Worm (Caenorhabditis elegans): ENCODE measurements around the gene C33D9.6.

C33D9.6 gene

ce11 chrIV:8784855-8785327 lies 6.9 kb upstream of the C33D9.6 start, which contains the start of gene C33D9.13:
TSS of gene C33D9.13 (minus strand) at chrIV:8785277.
- TF ChIP-seq aly-1 (tag; optimal IDR thresholded peaks at IDR 0.05) (no peak), tra-4 (tag; optimal IDR thresholded peaks at IDR 0.05) (no peak), sea-1 (GFP tag; conservative IDR thresholded peaks at IDR 0.05) (no peak), B0310.2 (tag; optimal IDR thresholded peaks at IDR 0.05) (no peak)

- TF ChIP-seq hnd-1 (tag; optimal IDR thresholded peaks at IDR 0.05) (no peak), pes-1 (GFP tag; IDR thresholded peaks at IDR 0.05) (no peak), scrt-1 (GFP tag; IDR thresholded peaks at IDR 0.05) (0 out of 2 replicates have a peak, but pooled peaks have one; percentile 31), sea-1 (GFP tag; conservative IDR thresholded peaks at IDR 0.05) (0 out of 2 replicates have a peak, but pooled peaks have one; percentile 23), flt-1 (GFP tag; IDR thresholded peaks at IDR 0.05) (0 out of 2 replicates have a peak, but pooled peaks have one; percentile 6), hmg-4 (GFP tag; optimal IDR thresholded peaks at IDR 0.05) (peak; percentile 96), ceh-13 (GFP tag; optimal IDR thresholded peaks at IDR 0.05) (no peak), hmbx-1 (tag; optimal IDR thresholded peaks at IDR 0.05) (no peak), aly-1 (tag; optimal IDR thresholded peaks at IDR 0.05) (peak; percentile 35), tra-4 (tag; optimal IDR thresholded peaks at IDR 0.05) (no peak), ama-1 (optimal IDR thresholded peaks at IDR 0.05) (no peak), tbx-11 (GFP tag; IDR thresholded peaks at IDR 0.05) (no peak), tbx-37 (GFP tag; conservative IDR thresholded peaks at IDR 0.05) (no peak), ceh-36 (tag; optimal IDR thresholded peaks at IDR 0.05) (no peak), ets-7 (tag; optimal IDR thresholded peaks at IDR 0.05) (no peak), F13C5.2 (tag; optimal IDR thresholded peaks at IDR 0.05) (peak; percentile 33)
Observed at ce11 chrIV:8782172-8782571, 4.2 kb upstream of the C33D9.6 start.

ce11 chrIV:8772800-8773256 lies 5.1 kb downstream of the C33D9.6 start, which contains the start of gene F20C5.6:
TSS of gene F20C5.6 (minus strand) at chrIV:8773206.
- peak; percentile 93 for TF ChIP-seq ama-1 (optimal IDR thresholded peaks at IDR 0.05)
- TF ChIP-seq hmbx-1 (tag; optimal IDR thresholded peaks at IDR 0.05): no peak

- no peak for TF ChIP-seq flt-1 (GFP tag; IDR thresholded peaks at IDR 0.05)
- no peak for TF ChIP-seq tbx-37 (GFP tag; conservative IDR thresholded peaks at IDR 0.05)
- TF ChIP-seq ceh-36 (tag; optimal IDR thresholded peaks at IDR 0.05): no peak
- no peak for TF ChIP-seq F13C5.2 (tag; optimal IDR thresholded peaks at IDR 0.05)
- no peak for TF ChIP-seq tbx-11 (GFP tag; IDR thresholded peaks at IDR 0.05)
- TF ChIP-seq pes-1 (GFP tag; IDR thresholded peaks at IDR 0.05): no peak
- TF ChIP-seq B0310.2 (tag; optimal IDR thresholded peaks at IDR 0.05): no peak
- TF ChIP-seq aly-1 (tag; optimal IDR thresholded peaks at IDR 0.05): no peak
- no peak for TF ChIP-seq tra-4 (tag; optimal IDR thresholded peaks at IDR 0.05)
- TF ChIP-seq hmg-4 (GFP tag; optimal IDR thresholded peaks at IDR 0.05): no peak
- no peak for TF ChIP-seq hmbx-1 (tag; optimal IDR thresholded peaks at IDR 0.05)
- TF ChIP-seq ceh-13 (GFP tag; optimal IDR thresholded peaks at IDR 0.05): no peak
- TF ChIP-seq hnd-1 (tag; optimal IDR thresholded peaks at IDR 0.05): no peak
- no peak for TF ChIP-seq sea-1 (GFP tag; conservative IDR thresholded peaks at IDR 0.05)
Observed at ce11 chrIV:8769539-8769938, 8.4 kb downstream of the C33D9.6 start, which contains the start of gene F20C5.5. TSS of gene F20C5.5 (minus strand) at chrIV:8769639.

ce11 chrIV:8764567-8764966 lies 13.4 kb downstream of the C33D9.6 start, which contains the start of gene cdc-50.B:
TSS of gene cdc-50.B (plus strand) at chrIV:8764867.
- TF ChIP-seq tbx-11 (GFP tag; IDR thresholded peaks at IDR 0.05) (no peak), tbx-37 (GFP tag; conservative IDR thresholded peaks at IDR 0.05) (no peak), ama-1 (optimal IDR thresholded peaks at IDR 0.05) (no peak), hmbx-1 (tag; optimal IDR thresholded peaks at IDR 0.05) (no peak), sea-1 (GFP tag; conservative IDR thresholded peaks at IDR 0.05) (no peak)

ce11 chrIV:8762471-8762870 lies 15.5 kb downstream of the C33D9.6 start:
- TF ChIP-seq flt-1 (GFP tag; IDR thresholded peaks at IDR 0.05) (no peak), F13C5.2 (tag; optimal IDR thresholded peaks at IDR 0.05) (peak; percentile 9)

- TF ChIP-seq ets-7 (tag; optimal IDR thresholded peaks at IDR 0.05): no peak
- TF ChIP-seq ceh-36 (tag; optimal IDR thresholded peaks at IDR 0.05): no peak
- TF ChIP-seq pes-1 (GFP tag; IDR thresholded peaks at IDR 0.05): no peak
- no peak for TF ChIP-seq sea-1 (GFP tag; conservative IDR thresholded peaks at IDR 0.05)
- no peak for TF ChIP-seq tra-4 (tag; optimal IDR thresholded peaks at IDR 0.05)
- no peak for TF ChIP-seq hmg-4 (GFP tag; optimal IDR thresholded peaks at IDR 0.05)
- TF ChIP-seq ceh-13 (GFP tag; optimal IDR thresholded peaks at IDR 0.05): no peak
- no peak for TF ChIP-seq aly-1 (tag; optimal IDR thresholded peaks at IDR 0.05)
- TF ChIP-seq hmbx-1 (tag; optimal IDR thresholded peaks at IDR 0.05): no peak
- no peak for TF ChIP-seq F13C5.2 (tag; optimal IDR thresholded peaks at IDR 0.05)
- TF ChIP-seq scrt-1 (GFP tag; IDR thresholded peaks at IDR 0.05): no peak
- no peak for TF ChIP-seq tbx-37 (GFP tag; conservative IDR thresholded peaks at IDR 0.05)
- no peak for TF ChIP-seq tbx-11 (GFP tag; IDR thresholded peaks at IDR 0.05)
- TF ChIP-seq flt-1 (GFP tag; IDR thresholded peaks at IDR 0.05): no peak
- TF ChIP-seq ama-1 (optimal IDR thresholded peaks at IDR 0.05): no peak
- TF ChIP-seq hnd-1 (tag; optimal IDR thresholded peaks at IDR 0.05): no peak
Observed at ce11 chrIV:8761896-8762295, 16.0 kb downstream of the C33D9.6 start, which contains the start of the genes F20C5.11 and klp-11. TSS of gene F20C5.11 (minus strand) at chrIV:8761996. TSS of gene klp-11 (minus strand) at chrIV:8762066.

ce11 chrIV:8758620-8759019 lies 19.3 kb downstream of the C33D9.6 start:
- no peak for TF ChIP-seq hnd-1 (tag; optimal IDR thresholded peaks at IDR 0.05)
- TF ChIP-seq pes-1 (GFP tag; IDR thresholded peaks at IDR 0.05): no peak
- TF ChIP-seq sea-1 (GFP tag; conservative IDR thresholded peaks at IDR 0.05): no peak
- no peak for TF ChIP-seq ceh-13 (GFP tag; optimal IDR thresholded peaks at IDR 0.05)
- no peak for TF ChIP-seq ama-1 (optimal IDR thresholded peaks at IDR 0.05)
- no peak for TF ChIP-seq hmg-4 (GFP tag; optimal IDR thresholded peaks at IDR 0.05)
- no peak for TF ChIP-seq scrt-1 (GFP tag; IDR thresholded peaks at IDR 0.05)

Data from whole organism, early embryonic.